Fruit fly (Drosophila melanogaster) whole organism, prepupa: Measurements from ENCODE around the gene CG44227.

Experiments
- Blimp-1 ChIP-seq: fragments of 200-800 bp; sonication (Bioruptor generic); optimal IDR thresholded peaks from 3 replicates; lab custom pipeline; 2017; ENCODE audit warnings: missing biosample characterization, missing genetic modification characterization, mild to moderate bottlenecking, moderate library complexity, missing genetic modification reagents
- CG10631 ChIP-seq: fragments of 200-800 bp; sonication (Bioruptor generic); optimal IDR thresholded peaks from 2 replicates; lab custom pipeline; 2016; ENCODE audit warnings: missing biosample characterization, missing genetic modification characterization
- CG11294 ChIP-seq: fragments of 200-800 bp; sonication (Bioruptor generic); IDR thresholded peaks from 2 replicates; pipeline ENCODE4 v1.3.6; 2022; ENCODE audit warnings: missing biosample characterization, missing genetic modification characterization
- CG11762 ChIP-seq: fragments of 200-800 bp; sonication (Bioruptor generic); optimal IDR thresholded peaks from 3 replicates; lab custom pipeline; 2016; ENCODE audit warnings: missing biosample characterization, missing genetic modification characterization; ENCODE audit not compliant: insufficient read depth
- CG11902 ChIP-seq: fragments of 200-800 bp; sonication (Bioruptor generic); optimal IDR thresholded peaks from 3 replicates; lab custom pipeline; 2016; ENCODE audit warnings: missing biosample characterization, missing genetic modification characterization
- CG1621 ChIP-seq: fragments of 200-800 bp; sonication (Bioruptor generic); optimal IDR thresholded peaks from 3 replicates; lab custom pipeline; 2018; ENCODE audit warnings: missing biosample characterization, mild to moderate bottlenecking, missing genetic modification characterization
- CG16779 ChIP-seq: fragments of 200-800 bp; sonication (Bioruptor generic); optimal IDR thresholded peaks from 3 replicates; lab custom pipeline; 2017; ENCODE audit warnings: missing biosample characterization, mild to moderate bottlenecking, missing genetic modification characterization
- CG3032 ChIP-seq: fragments of 200-800 bp; optimal IDR thresholded peaks from 2 replicates; lab custom pipeline; 2019; ENCODE audit warnings: missing biosample characterization, mild to moderate bottlenecking, missing genetic modification characterization, moderate library complexity
- CG31627 ChIP-seq: fragments of 200-800 bp; sonication (Bioruptor generic); optimal IDR thresholded peaks from 3 replicates; lab custom pipeline; 2016; ENCODE audit warnings: missing biosample characterization, missing genetic modification characterization
- CG32006 ChIP-seq: fragments of 200-800 bp; sonication (Bioruptor generic); optimal IDR thresholded peaks from 3 replicates; lab custom pipeline; 2017; ENCODE audit warnings: missing biosample characterization, mild to moderate bottlenecking, missing genetic modification characterization
- CG4318 ChIP-seq: fragments of 200-800 bp; sonication (Bioruptor generic); optimal IDR thresholded peaks from 3 replicates; lab custom pipeline; 2017; ENCODE audit warnings: missing biosample characterization, mild to moderate bottlenecking, missing genetic modification characterization
- CG6163 ChIP-seq: fragments of 200-800 bp; sonication (Bioruptor generic); IDR thresholded peaks from 3 replicates; pipeline ENCODE4 v1.3.6; 2022; ENCODE audit warnings: missing biosample characterization, missing genetic modification characterization
- CG6276 ChIP-seq: fragments of 200-800 bp; sonication (Bioruptor generic); optimal IDR thresholded peaks from 2 replicates; lab custom pipeline; 2017; ENCODE audit warnings: missing biosample characterization, mild to moderate bottlenecking, missing genetic modification characterization
- CG6808 ChIP-seq: fragments of 200-800 bp; sonication (Bioruptor generic); optimal IDR thresholded peaks from 3 replicates; lab custom pipeline; 2017; ENCODE audit warnings: missing biosample characterization, missing genetic modification characterization, mild to moderate bottlenecking, moderate library complexity, missing genetic modification reagents
- CG8632 ChIP-seq: fragments of 200-800 bp; sonication (Bioruptor generic); optimal IDR thresholded peaks from 3 replicates; lab custom pipeline; 2016; ENCODE audit warnings: missing biosample characterization, missing genetic modification characterization
- CG9139 ChIP-seq: fragments of 200-800 bp; sonication (Bioruptor generic); optimal IDR thresholded peaks from 3 replicates; lab custom pipeline; 2017; ENCODE audit warnings: missing biosample characterization, mild to moderate bottlenecking, missing genetic modification characterization
- Eip75B ChIP-seq: fragments of 200-800 bp; sonication (Bioruptor generic); optimal IDR thresholded peaks from 3 replicates; lab custom pipeline; 2016; ENCODE audit warnings: missing biosample characterization, missing genetic modification characterization
- Eip78C ChIP-seq: fragments of 200-800 bp; sonication (Bioruptor generic); peaks from one replicate; lab custom pipeline; 2016; ENCODE audit warnings: missing biosample characterization, missing genetic modification characterization
- Gug ChIP-seq: fragments of 200-800 bp; sonication (Bioruptor generic); IDR thresholded peaks from 2 replicates; pipeline ENCODE4 v1.3.6; 2022; ENCODE audit warnings: missing biosample characterization, missing genetic modification characterization
- Hr39 ChIP-seq: fragments of 200-800 bp; sonication (Bioruptor generic); optimal IDR thresholded peaks from 2 replicates; lab custom pipeline; 2016; ENCODE audit warnings: missing biosample characterization, missing genetic modification characterization
- Lpt ChIP-seq: fragments of 200-800 bp; sonication (Bioruptor generic); optimal IDR thresholded peaks from 3 replicates; lab custom pipeline; 2016; ENCODE audit warnings: missing biosample characterization, missing genetic modification characterization
- OdsH ChIP-seq: fragments of 200-800 bp; sonication (Bioruptor generic); optimal IDR thresholded peaks from 3 replicates; lab custom pipeline; 2016; ENCODE audit warnings: missing biosample characterization, missing genetic modification characterization
- Smox ChIP-seq: fragments of 200-800 bp; sonication (Bioruptor generic); optimal IDR thresholded peaks from 3 replicates; lab custom pipeline; 2016; ENCODE audit warnings: missing biosample characterization, missing genetic modification characterization
- acj6 ChIP-seq: fragments of 200-800 bp; sonication (Bioruptor generic); optimal IDR thresholded peaks from 3 replicates; lab custom pipeline; 2016; ENCODE audit warnings: missing biosample characterization, missing genetic modification characterization
- cyc ChIP-seq: fragments of 200-800 bp; sonication (Bioruptor generic); optimal IDR thresholded peaks from 3 replicates; lab custom pipeline; 2016; ENCODE audit warnings: missing biosample characterization, missing genetic modification characterization
- dac ChIP-seq: fragments of 200-800 bp; sonication (Bioruptor generic); optimal IDR thresholded peaks from 2 replicates; lab custom pipeline; 2017; ENCODE audit warnings: missing biosample characterization, mild to moderate bottlenecking, missing genetic modification characterization
- eg ChIP-seq: fragments of 200-800 bp; sonication (Bioruptor generic); IDR thresholded peaks from 3 replicates; pipeline ENCODE4 v1.3.6; 2022; ENCODE audit warnings: missing biosample characterization, missing genetic modification characterization
- esn ChIP-seq: fragments of 200-800 bp; sonication (Bioruptor generic); optimal IDR thresholded peaks from 2 replicates; lab custom pipeline; 2016; ENCODE audit warnings: missing biosample characterization, mild to moderate bottlenecking, missing genetic modification characterization, moderate library complexity
- fd85E ChIP-seq: fragments of 200-800 bp; sonication (Bioruptor generic); optimal IDR thresholded peaks from 3 replicates; lab custom pipeline; 2016; ENCODE audit warnings: missing biosample characterization, missing genetic modification characterization
- fkh ChIP-seq: fragments of 200-800 bp; sonication (Bioruptor generic); optimal IDR thresholded peaks from 3 replicates; lab custom pipeline; 2017; ENCODE audit warnings: missing biosample characterization, mild to moderate bottlenecking, missing genetic modification characterization, moderate library complexity
- pdm3 ChIP-seq: fragments of 200-800 bp; sonication (Bioruptor generic); optimal IDR thresholded peaks from 3 replicates; lab custom pipeline; 2016; ENCODE audit warnings: missing biosample characterization, missing genetic modification characterization
- spab ChIP-seq: fragments of 200-800 bp; sonication (Bioruptor generic); optimal IDR thresholded peaks from 2 replicates; lab custom pipeline; 2017; ENCODE audit warnings: missing biosample characterization, mild to moderate bottlenecking, missing genetic modification characterization, missing genetic modification reagents
- ss ChIP-seq, 2 experiments: fragments of 200-800 bp; sonication (Bioruptor generic); optimal IDR thresholded peaks; 2 replicates in 1 of 2; 3 replicates in 1 of 2; lab custom pipeline; 2017 to 2018; ENCODE audit warnings: mild to moderate bottlenecking in 2 of 2, missing biosample characterization in 2 of 2, missing genetic modification characterization in 2 of 2, moderate library complexity in 1 of 2
- svp ChIP-seq: fragments of 200-800 bp; sonication (Bioruptor generic); peaks from one replicate; lab custom pipeline; 2016; ENCODE audit warnings: missing biosample characterization, missing genetic modification characterization

CG44227 gene

dm6 chr3R:8659200-8659897, 25.6 kb downstream of the CG44227 start (continued):
- peak; percentile 73; the same call in 2 of the 3 replicates for TF ChIP-seq CG6163 (GFP tag; lab: Robert Waterston, UW)
- peak; percentile 55 for TF ChIP-seq CG10631 (GFP tag; lab: Kevin White, UChicago)
- peak; percentile 62 for TF ChIP-seq CG31627 (GFP tag; lab: Kevin White, UChicago)
- peak; percentile 21 for TF ChIP-seq CG3032
- peak; percentile 49 for TF ChIP-seq CG11762 (GFP tag; lab: Kevin White, UChicago)
- TF ChIP-seq CG9139 (GFP tag; lab: Kevin White, UChicago) = peak; percentile 23
- peak; percentile 60; the same call in 2 of the 3 replicates for TF ChIP-seq eg (GFP tag; lab: Robert Waterston, UW)
- TF ChIP-seq CG11294 = no peak
- peak; percentile 45 for TF ChIP-seq Blimp-1
- peak; percentile 62 for TF ChIP-seq Lpt (GFP tag; lab: Kevin White, UChicago)
- TF ChIP-seq CG16779 = peak; percentile 3
- TF ChIP-seq dac (GFP tag; lab: Kevin White, UChicago) = peak; percentile 7
- TF ChIP-seq Eip75B = peak; percentile 74
- peak; percentile 52; the same call in 1 of the 2 replicates for TF ChIP-seq Gug (GFP tag; lab: Robert Waterston, UW)
- peak; percentile 67 for TF ChIP-seq cyc (GFP tag; lab: Kevin White, UChicago)
- TF ChIP-seq pdm3 (GFP tag; lab: Kevin White, UChicago) = peak; percentile 61

- TF ChIP-seq eg (GFP tag; lab: Robert Waterston, UW) (peak; percentile 5; the same call in 1 of the 3 replicates), fd85E (GFP tag; lab: Kevin White, UChicago) (no peak), Smox (no peak), CG16779 (peak; percentile 0), CG1621 (peak; percentile 94), CG8632 (GFP tag; lab: Kevin White, UChicago) (no peak), dac (GFP tag; lab: Kevin White, UChicago) (no peak), svp (no peak)
Measured at dm6 chr3R:8658688-8659087, 26.3 kb downstream of the CG44227 start.

- TF ChIP-seq spab (no peak), CG6808 (GFP tag; lab: Kevin White, UChicago) (no peak), acj6 (GFP tag; lab: Kevin White, UChicago) (no peak), Eip75B (no peak), CG11902 (no peak), Smox (no peak), OdsH (GFP tag; lab: Kevin White, UChicago) (no peak), CG8632 (GFP tag; lab: Kevin White, UChicago) (no peak), ss (GFP tag; optimal IDR thresholded peaks at IDR 0.05; lab: Kevin White, UChicago) (no peak), CG16779 (no peak), CG6276 (GFP tag; lab: Kevin White, UChicago) (no peak), Eip78C (no peak), CG32006 (GFP tag; lab: Kevin White, UChicago) (no peak), CG4318 (GFP tag; lab: Kevin White, UChicago) (no peak), esn (no peak)
Measured at dm6 chr3R:8654666-8655065, 30.3 kb downstream of the CG44227 start, which contains the start of gene CG42489. Gene CG42489 (minus strand): TSS chr3R:8654766.

- TF ChIP-seq fkh (GFP tag; lab: Kevin White, UChicago) (peak; percentile 40), Hr39 (GFP tag; lab: Kevin White, UChicago) (no peak)
Measured at dm6 chr3R:8654058-8654457, 30.9 kb downstream of the CG44227 start.
